Fruit fly (Drosophila melanogaster): ENCODE measurements around the gene ps.

DNA sequence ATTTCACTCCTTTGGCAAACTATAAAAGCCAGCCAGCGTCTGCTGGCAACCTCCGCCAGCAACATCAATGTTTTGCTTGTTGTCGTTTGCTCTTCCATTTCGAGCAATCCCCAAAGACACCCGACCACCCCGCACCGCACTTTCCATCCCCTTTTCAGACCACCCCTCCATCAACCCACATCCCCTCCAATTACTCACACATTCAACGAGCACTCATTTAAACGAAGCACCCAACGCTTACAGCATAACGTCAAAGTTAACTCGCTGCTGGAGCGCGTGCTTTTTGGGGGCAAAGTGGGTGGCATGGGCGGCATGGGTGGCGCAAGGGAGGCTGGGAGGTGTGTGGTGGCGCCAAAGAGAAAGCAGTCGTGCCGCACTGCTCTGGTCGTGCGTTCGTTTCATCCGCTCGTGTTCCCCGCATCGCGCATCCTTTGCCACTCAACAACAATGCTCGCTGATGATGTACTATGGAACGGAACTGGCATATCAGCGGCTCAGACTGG lies 73.4 kb downstream of the ps start:
- TF ChIP-seq Dll (optimal IDR thresholded peaks at IDR 0.05) (no peak), psq (optimal IDR thresholded peaks at IDR 0.05) (no peak), pan (optimal IDR thresholded peaks at IDR 0.05) (no peak)

Data from whole organism.